Fruit fly (Drosophila melanogaster) whole organism, wandering third instar larva: ENCODE results near the gene CG3566.

Experiments used
- Abd-B ChIP-seq: fragments of >200 bp; optimal IDR thresholded peaks from 2 replicates; lab custom pipeline; 2017; ENCODE audit warnings: missing biosample characterization, missing genetic modification characterization
- CG32264 ChIP-seq: fragments of 200-800 bp; sonication (Bioruptor generic); optimal IDR thresholded peaks from 2 replicates; lab custom pipeline; 2016; ENCODE audit warnings: missing biosample characterization, missing genetic modification characterization
- CG9705 ChIP-seq: fragments of 200-800 bp; sonication (Bioruptor generic); optimal IDR thresholded peaks from 2 replicates; lab custom pipeline; 2018; ENCODE audit warnings: missing biosample characterization, mild to moderate bottlenecking, missing genetic modification characterization
- CrebA ChIP-seq: fragments of 200-800 bp; sonication (Bioruptor generic); optimal IDR thresholded peaks from 2 replicates; lab custom pipeline; 2016; ENCODE audit warnings: missing biosample characterization, mild to moderate bottlenecking, missing genetic modification characterization, borderline replicate concordance
- Dfd ChIP-seq: fragments of >200 bp; optimal IDR thresholded peaks from 2 replicates; lab custom pipeline; 2017; ENCODE audit warnings: missing biosample characterization, missing genetic modification characterization
- Dif ChIP-seq: fragments of 200-275, 200-300 bp; sonication (Bioruptor generic); optimal IDR thresholded peaks from 2 replicates; lab custom pipeline; 2018; ENCODE audit warnings: missing biosample characterization, missing genetic modification characterization; ENCODE audit not compliant: partially characterized antibody
- GATAd ChIP-seq: sonication (Bioruptor generic); optimal IDR thresholded peaks from 2 replicates; lab custom pipeline; 2016; ENCODE audit warnings: missing biosample characterization, missing genetic modification characterization
- HLH106 ChIP-seq: fragments of 200-800 bp; optimal IDR thresholded peaks from 3 replicates; lab custom pipeline; 2019; ENCODE audit warnings: missing biosample characterization, mild to moderate bottlenecking, missing genetic modification characterization, moderate library complexity
- Hnf4 ChIP-seq: fragments of 200-800 bp; sonication (Bioruptor generic); optimal IDR thresholded peaks from 2 replicates; lab custom pipeline; 2016; ENCODE audit warnings: missing biosample characterization, mild to moderate bottlenecking, missing genetic modification characterization
- Hr83 ChIP-seq: fragments of 200-300 bp; sonication (Bioruptor generic); optimal IDR thresholded peaks from 2 replicates; lab custom pipeline; 2016; ENCODE audit warnings: missing biosample characterization, mild to moderate bottlenecking, missing genetic modification characterization, moderate library complexity; ENCODE audit not compliant: poor library complexity, severe bottlenecking
- Jra ChIP-seq: sonication (Bioruptor generic); optimal IDR thresholded peaks from 2 replicates; lab custom pipeline; 2016; ENCODE audit warnings: missing biosample characterization, missing genetic modification characterization
- Mio ChIP-seq: sonication (Bioruptor generic); optimal IDR thresholded peaks from 2 replicates; lab custom pipeline; 2016; ENCODE audit warnings: missing biosample characterization, missing genetic modification characterization
- Myc ChIP-seq: fragments of >200 bp; optimal IDR thresholded peaks from 2 replicates; lab custom pipeline; 2017
- N ChIP-seq: fragments of >200 bp; optimal IDR thresholded peaks from 2 replicates; lab custom pipeline; 2018; ENCODE audit warnings: missing biosample characterization, missing external identifiers, missing genetic modification characterization
- OdsH ChIP-seq: fragments of 200-800 bp; sonication (Bioruptor generic); optimal IDR thresholded peaks from 2 replicates; lab custom pipeline; 2016; ENCODE audit warnings: missing biosample characterization, mild to moderate bottlenecking, missing genetic modification characterization
- Rel ChIP-seq, 2 experiments: fragments of 200-800 bp; sonication (Bioruptor generic) in 1 of 2; optimal IDR thresholded peaks; 2 replicates in 1 of 2; 3 replicates in 1 of 2; lab custom pipeline; 2016 to 2019; ENCODE audit warnings: mild to moderate bottlenecking in 2 of 2, missing biosample characterization in 2 of 2, missing genetic modification characterization in 2 of 2, moderate library complexity in 1 of 2
- Sp1 ChIP-seq: fragments of 200-800 bp; sonication (Bioruptor generic); optimal IDR thresholded peaks from 3 replicates; lab custom pipeline; 2019; ENCODE audit warnings: missing biosample characterization, mild to moderate bottlenecking, missing genetic modification characterization, moderate library complexity
- Vsx2 ChIP-seq: fragments of 200-300, 225-300 bp; sonication (Bioruptor generic); optimal IDR thresholded peaks from 2 replicates; lab custom pipeline; 2018; ENCODE audit warnings: missing biosample characterization, missing genetic modification characterization; ENCODE audit not compliant: partially characterized antibody
- br ChIP-seq: fragments of 200-800 bp; sonication (Bioruptor generic); optimal IDR thresholded peaks from 2 replicates; lab custom pipeline; 2016; ENCODE audit warnings: missing biosample characterization, missing genetic modification characterization
- brk ChIP-seq: fragments of 200-800 bp; sonication (Bioruptor generic); optimal IDR thresholded peaks from 2 replicates; lab custom pipeline; 2016; ENCODE audit warnings: missing biosample characterization, mild to moderate bottlenecking, missing genetic modification characterization
- dl ChIP-seq, 2 experiments: fragments of 175-275, 200-275 bp in 1 of 2; fragments of 200-275 bp in 1 of 2; sonication (Bioruptor generic); optimal IDR thresholded peaks; lab custom pipeline; 2018; ENCODE audit warnings: mild to moderate bottlenecking in 2 of 2, missing biosample characterization in 2 of 2, missing genetic modification characterization in 2 of 2, moderate library complexity in 2 of 2; ENCODE audit not compliant: partially characterized antibody in 2 of 2, insufficient read depth in 1 of 2
- dmrt93B ChIP-seq: fragments of 200-800 bp; sonication (Bioruptor generic); optimal IDR thresholded peaks from 2 replicates; lab custom pipeline; 2018; ENCODE audit warnings: missing biosample characterization, mild to moderate bottlenecking, missing genetic modification characterization
- dsf ChIP-seq: sonication (Bioruptor generic); optimal IDR thresholded peaks from 2 replicates; lab custom pipeline; 2016; ENCODE audit warnings: missing biosample characterization, missing genetic modification characterization, borderline replicate concordance
- ey ChIP-seq: fragments of 200-800 bp; sonication (Bioruptor generic); optimal IDR thresholded peaks from 2 replicates; lab custom pipeline; 2016; ENCODE audit warnings: missing biosample characterization, missing genetic modification characterization
- foxo ChIP-seq, 2 experiments: fragments of 200-800 bp; sonication (Bioruptor generic); optimal IDR thresholded peaks; 2 replicates in 1 of 2; 3 replicates in 1 of 2; lab custom pipeline; 2016 to 2017; ENCODE audit warnings: missing biosample characterization in 2 of 2, missing genetic modification characterization in 2 of 2
- fru ChIP-seq: fragments of 200-800 bp; sonication (Bioruptor generic); optimal IDR thresholded peaks from 3 replicates; lab custom pipeline; 2016; ENCODE audit warnings: missing biosample characterization, mild to moderate bottlenecking, missing genetic modification characterization
- h ChIP-seq: fragments of 200-800 bp; sonication (Bioruptor generic); optimal IDR thresholded peaks from 3 replicates; lab custom pipeline; 2016; ENCODE audit warnings: missing biosample characterization, mild to moderate bottlenecking, missing genetic modification characterization
- jim ChIP-seq: fragments of 175-275, 200-325 bp; sonication (Bioruptor generic); optimal IDR thresholded peaks from 2 replicates; lab custom pipeline; 2016; ENCODE audit warnings: missing biosample characterization, mild to moderate bottlenecking, missing genetic modification characterization
- lola ChIP-seq: fragments of >200 bp; optimal IDR thresholded peaks from 2 replicates; lab custom pipeline; 2017; ENCODE audit warnings: missing biosample characterization, missing genetic modification characterization
- pan ChIP-seq: fragments of >200 bp; optimal IDR thresholded peaks from 2 replicates; lab custom pipeline; 2017
- psq ChIP-seq: fragments of 200-800 bp; sonication (Bioruptor generic); optimal IDR thresholded peaks from 3 replicates; lab custom pipeline; 2017; ENCODE audit warnings: missing biosample characterization, mild to moderate bottlenecking, missing genetic modification characterization, moderate library complexity
- rgr ChIP-seq: fragments of 200-800 bp; sonication (Bioruptor generic); optimal IDR thresholded peaks from 3 replicates; lab custom pipeline; 2016; ENCODE audit warnings: missing biosample characterization, mild to moderate bottlenecking, missing genetic modification characterization
- sage ChIP-seq: fragments of 200-800 bp; sonication (Bioruptor generic); optimal IDR thresholded peaks from 2 replicates; lab custom pipeline; 2016; ENCODE audit warnings: missing biosample characterization, mild to moderate bottlenecking, missing genetic modification characterization
- sv ChIP-seq: fragments of 200-800 bp; sonication (Bioruptor generic); optimal IDR thresholded peaks from 3 replicates; lab custom pipeline; 2016; ENCODE audit warnings: missing biosample characterization, missing genetic modification characterization
- tai ChIP-seq: sonication (Bioruptor generic); optimal IDR thresholded peaks from 2 replicates; lab custom pipeline; 2016; ENCODE audit warnings: missing biosample characterization, missing genetic modification characterization
- usp ChIP-seq: fragments of >200 bp; optimal IDR thresholded peaks from 2 replicates; lab custom pipeline; 2017; ENCODE audit warnings: missing biosample characterization, missing genetic modification characterization
- woc ChIP-seq: sonication (Bioruptor generic); optimal IDR thresholded peaks from 2 replicates; lab custom pipeline; 2016; ENCODE audit warnings: missing biosample characterization, mild to moderate bottlenecking, missing genetic modification characterization

The CG3566 gene

dm6 chrX:6267745-6268582 is 8.6 kb downstream of the CG3566 start, which contains the start of gene Spt6:
Gene Spt6, plus strand, starts transcription at chrX:6267797.
- TF ChIP-seq Sp1 (GFP tag; lab: Kevin White, UChicago) = no peak
- no peak for TF ChIP-seq Jra (GFP tag; lab: Kevin White, UChicago)
- no peak for TF ChIP-seq CG9705 (GFP tag; lab: Kevin White, UChicago)
- TF ChIP-seq Rel (GFP tag; optimal IDR thresholded peaks at IDR 0.05; lab: Kevin White, UChicago) = no peak
- TF ChIP-seq Rel (tag; optimal IDR thresholded peaks at IDR 0.05; lab: Kevin White, UChicago) = peak; percentile 3
- no peak for TF ChIP-seq Myc (lab: Kevin White, UChicago)
- no peak for TF ChIP-seq Abd-B (GFP tag; lab: Kevin White, UChicago)

DNA sequence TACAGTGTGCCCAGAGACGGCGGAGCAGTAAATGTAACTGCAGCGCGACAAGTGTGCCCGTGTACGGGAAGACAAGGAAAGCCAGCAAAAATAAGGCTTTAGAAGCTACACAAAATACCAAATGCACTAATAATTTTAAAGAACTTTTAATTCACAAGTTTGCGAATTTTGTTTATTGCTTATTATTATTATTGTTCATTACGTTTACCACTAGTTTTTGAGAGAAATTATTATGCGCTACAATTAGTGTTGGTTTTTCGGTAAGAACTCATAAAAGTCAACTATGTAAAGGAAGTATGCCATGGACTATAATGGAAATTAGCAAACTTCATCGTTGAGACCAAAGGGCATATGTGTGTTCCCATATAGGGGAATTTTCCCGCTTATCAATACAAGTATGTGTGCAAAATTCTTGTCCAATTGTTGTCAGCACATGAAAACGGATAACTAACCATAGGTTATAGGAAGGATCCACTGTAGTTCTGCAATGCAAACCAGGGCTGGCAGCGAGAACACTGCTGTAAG is 9.3 kb downstream of the CG3566 start, which contains the start of gene schlank:
Gene schlank, minus strand, starts transcription at position 42 of the 525 bp plus-strand sequence.
- TF ChIP-seq br (GFP tag; lab: Kevin White, UChicago) (peak; percentile 38), pan (no peak), woc (GFP tag; lab: Kevin White, UChicago) (peak; percentile 76), HLH106 (tag; lab: Kevin White, UChicago) (peak; percentile 65), CG9705 (GFP tag; lab: Kevin White, UChicago) (peak; percentile 18), dmrt93B (GFP tag; lab: Kevin White, UChicago) (no peak), dsf (no peak), psq (GFP tag; lab: Kevin White, UChicago) (no peak), foxo (GFP tag; optimal IDR thresholded peaks at IDR 0.05; lab: Kevin White, UChicago) (peak in 1 of 2 experiments; percentile 60), Rel (GFP tag; optimal IDR thresholded peaks at IDR 0.05; lab: Kevin White, UChicago) (no peak), Rel (tag; optimal IDR thresholded peaks at IDR 0.05; lab: Kevin White, UChicago) (no peak), Sp1 (GFP tag; lab: Kevin White, UChicago) (peak; percentile 36), fru (GFP tag; lab: Kevin White, UChicago) (peak; percentile 32), Hnf4 (GFP tag; lab: Kevin White, UChicago) (peak; percentile 27), CrebA (GFP tag; lab: Kevin White, UChicago) (no peak), ey (GFP tag; lab: Kevin White, UChicago) (peak; percentile 54), sv (GFP tag; lab: Kevin White, UChicago) (peak; percentile 43), h (GFP tag; lab: Kevin White, UChicago) (peak; percentile 35), rgr (GFP tag; lab: Kevin White, UChicago) (peak; percentile 13), jim (GFP tag; lab: Kevin White, UChicago) (no peak), Dif (GFP tag; lab: Kevin White, UChicago) (no peak), Abd-B (GFP tag; lab: Kevin White, UChicago) (no peak)

DNA sequence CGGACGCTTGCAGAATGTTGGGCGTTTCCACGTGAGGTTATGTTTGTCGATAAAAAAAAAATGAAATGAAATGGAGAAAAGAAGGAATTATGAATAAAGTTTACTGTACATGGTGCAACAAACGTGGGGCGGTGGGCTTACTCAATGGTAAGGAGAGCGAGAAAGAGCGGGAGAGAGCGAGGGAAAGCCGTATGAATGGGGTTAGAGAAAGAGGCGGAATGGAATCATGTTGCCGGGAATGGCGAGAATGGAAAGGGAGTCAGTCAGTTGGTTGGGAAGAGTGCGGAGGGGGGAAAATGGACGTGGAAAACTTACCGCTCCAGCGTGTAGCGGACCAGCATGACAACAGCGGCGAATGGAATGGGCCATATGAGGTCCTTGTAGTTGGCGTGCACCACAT is 10.4 kb downstream of the CG3566 start:
- no peak for TF ChIP-seq fru (GFP tag; lab: Kevin White, UChicago)
- no peak for TF ChIP-seq Hnf4 (GFP tag; lab: Kevin White, UChicago)
- no peak for TF ChIP-seq sage (GFP tag; lab: Kevin White, UChicago)
- TF ChIP-seq lola (GFP tag; lab: Kevin White, UChicago) = no peak

- TF ChIP-seq Mio (GFP tag; lab: Kevin White, UChicago) (peak; percentile 47), sage (GFP tag; lab: Kevin White, UChicago) (peak; percentile 83), Hnf4 (GFP tag; lab: Kevin White, UChicago) (peak; percentile 76), dsf (peak; percentile 11), lola (GFP tag; lab: Kevin White, UChicago) (no peak), usp (GFP tag; lab: Kevin White, UChicago) (no peak), h (GFP tag; lab: Kevin White, UChicago) (peak; percentile 92), HLH106 (tag; lab: Kevin White, UChicago) (peak; percentile 79), rgr (GFP tag; lab: Kevin White, UChicago) (peak; percentile 91), jim (GFP tag; lab: Kevin White, UChicago) (no peak), Sp1 (GFP tag; lab: Kevin White, UChicago) (peak; percentile 79), psq (GFP tag; lab: Kevin White, UChicago) (peak; percentile 81), br (GFP tag; lab: Kevin White, UChicago) (peak; percentile 92), dmrt93B (GFP tag; lab: Kevin White, UChicago) (peak; percentile 77), Dfd (GFP tag; lab: Kevin White, UChicago) (no peak), GATAd (GFP tag; lab: Kevin White, UChicago) (no peak), foxo (GFP tag; optimal IDR thresholded peaks at IDR 0.05; lab: Kevin White, UChicago) (peak; percentile 63 to 93), Dif (GFP tag; lab: Kevin White, UChicago) (no peak), brk (GFP tag; lab: Kevin White, UChicago) (no peak), Myc (lab: Kevin White, UChicago) (no peak), tai (GFP tag; lab: Kevin White, UChicago) (no peak), CG9705 (GFP tag; lab: Kevin White, UChicago) (peak; percentile 19), dl (GFP tag; optimal IDR thresholded peaks at IDR 0.05; lab: Kevin White, UChicago; ENCODE audit: insufficient read depth in 1 of 2, partially characterized antibody in 2 of 2) (no peak), N (GFP tag; lab: Kevin White, UChicago) (no peak), Vsx2 (GFP tag; lab: Kevin White, UChicago) (no peak), ey (GFP tag; lab: Kevin White, UChicago) (peak; percentile 89), Hr83 (GFP tag; lab: Kevin White, UChicago) (no peak), OdsH (peak; percentile 91), CG32264 (peak; percentile 58)
These were observed 11.1 kb downstream of the CG3566 start for dm6 chrX:6265456-6265877.
